Fruit fly (Drosophila melanogaster): ENCODE results near the gene CG5646.

CG5646 gene

dm6 chr3R:27553921-27554320 is 7.2 kb downstream of the CG5646 start (continued):
- no peak for TF ChIP-seq hb (GFP tag; IDR thresholded peaks at IDR 0.05; ENCODE audit: partially characterized antibody)
- no peak for TF ChIP-seq lov (optimal IDR thresholded peaks at IDR 0.05)
- no peak for TF ChIP-seq lov (GFP tag; IDR thresholded peaks at IDR 0.05)
- no peak for TF ChIP-seq CG8944 (GFP tag; optimal IDR thresholded peaks at IDR 0.05)
- peak; percentile 83 for TF ChIP-seq Sox102F (GFP tag; optimal IDR thresholded peaks at IDR 0.05)
- peak; percentile 32; the same call in 1 of the 2 replicates for TF ChIP-seq Ada2b (GFP tag; IDR thresholded peaks at IDR 0.05)
- no peak for TF ChIP-seq CG6272 (GFP tag; IDR thresholded peaks at IDR 0.05)
- TF ChIP-seq HLH3B (GFP tag; IDR thresholded peaks at IDR 0.05) = peak; percentile 59
- TF ChIP-seq HmgD (GFP tag; optimal IDR thresholded peaks at IDR 0.05) = no peak
- TF ChIP-seq CG11456 (GFP tag; IDR thresholded peaks at IDR 0.05) = no peak
- TF ChIP-seq cas (GFP tag; IDR thresholded peaks at IDR 0.05) = no peak
- TF ChIP-seq CG6791 (GFP tag; IDR thresholded peaks at IDR 0.05; ENCODE audit: partially characterized antibody) = no peak
- TF ChIP-seq CG8478 (optimal IDR thresholded peaks at IDR 0.05) = no peak
- TF ChIP-seq Camta (GFP tag; optimal IDR thresholded peaks at IDR 0.05) = peak; percentile 16
- TF ChIP-seq CG15696 (tag; optimal IDR thresholded peaks at IDR 0.05) = no peak
- peak; percentile 62 for TF ChIP-seq nmo (GFP tag; optimal IDR thresholded peaks at IDR 0.05)
- TF ChIP-seq Sry-δ (GFP tag; optimal IDR thresholded peaks at IDR 0.05) = no peak
- no peak for TF ChIP-seq CG10431 (GFP tag; optimal IDR thresholded peaks at IDR 0.05)
- TF ChIP-seq NFAT (GFP tag; IDR thresholded peaks at IDR 0.05) = no peak
- no peak for TF ChIP-seq br (optimal IDR thresholded peaks at IDR 0.05)
- TF ChIP-seq pfk (GFP tag; optimal IDR thresholded peaks at IDR 0.05) = no peak
- TF ChIP-seq CG14014 (GFP tag; IDR thresholded peaks at IDR 0.05) = no peak
- no peak for TF ChIP-seq sob (GFP tag; IDR thresholded peaks at IDR 0.05)
- no peak for TF ChIP-seq tll (GFP tag; optimal IDR thresholded peaks at IDR 0.05)
- peak; percentile 38 for TF ChIP-seq ind (GFP tag; optimal IDR thresholded peaks at IDR 0.05)
- TF ChIP-seq CG2120 (GFP tag; optimal IDR thresholded peaks at IDR 0.05) = no peak
- no peak for TF ChIP-seq CG6854 (GFP tag; optimal IDR thresholded peaks at IDR 0.05)
- no peak for TF ChIP-seq CG17186 (GFP tag; optimal IDR thresholded peaks at IDR 0.05)
- peak; percentile 34 for TF ChIP-seq CG1602 (GFP tag; optimal IDR thresholded peaks at IDR 0.05)
- no peak for TF ChIP-seq Usf (GFP tag; optimal IDR thresholded peaks at IDR 0.05)
- TF ChIP-seq Chrac-16 (GFP tag; optimal IDR thresholded peaks at IDR 0.05) = peak; percentile 35
- no peak for TF ChIP-seq Dek (tag; optimal IDR thresholded peaks at IDR 0.05)
- no peak for TF ChIP-seq BEAF-32 (GFP tag; optimal IDR thresholded peaks at IDR 0.05)
- peak; percentile 75 for TF ChIP-seq Ets65A (GFP tag)
- TF ChIP-seq Aef1 (GFP tag; IDR thresholded peaks at IDR 0.05) = 0 out of 3 replicates have a peak, but pooled peaks have one; percentile 32
- no peak for TF ChIP-seq dati (GFP tag; IDR thresholded peaks at IDR 0.05)
- no peak for TF ChIP-seq p53 (GFP tag; optimal IDR thresholded peaks at IDR 0.05)
- no peak for TF ChIP-seq en (GFP tag; optimal IDR thresholded peaks at IDR 0.05)
- TF ChIP-seq Bgb (GFP tag; IDR thresholded peaks at IDR 0.05; ENCODE audit: partially characterized antibody) = no peak
- no peak for TF ChIP-seq CG11723 (GFP tag; optimal IDR thresholded peaks at IDR 0.05)
- no peak for TF ChIP-seq bigmax (GFP tag; optimal IDR thresholded peaks at IDR 0.05)
- no peak for TF ChIP-seq twi (tag; optimal IDR thresholded peaks at IDR 0.05)
- TF ChIP-seq tx (GFP tag; optimal IDR thresholded peaks at IDR 0.05) = no peak
- TF ChIP-seq nerfin-1 (tag; optimal IDR thresholded peaks at IDR 0.05) = no peak
- TF ChIP-seq D19B (GFP tag; optimal IDR thresholded peaks at IDR 0.05) = no peak
- no peak for TF ChIP-seq CG10147 (GFP tag; optimal IDR thresholded peaks at IDR 0.05)
- TF ChIP-seq Vsx1 (GFP tag; optimal IDR thresholded peaks at IDR 0.05) = no peak
- TF ChIP-seq z (GFP tag; IDR thresholded peaks at IDR 0.05) = no peak; the same call in 2 of the 3 replicates
- TF ChIP-seq CG6683 (GFP tag; optimal IDR thresholded peaks at IDR 0.05) = no peak
- no peak for TF ChIP-seq dan (GFP tag; IDR thresholded peaks at IDR 0.05)
- no peak for TF ChIP-seq tio (GFP tag; optimal IDR thresholded peaks at IDR 0.05)
- no peak for TF ChIP-seq CG18764 (GFP tag; optimal IDR thresholded peaks at IDR 0.05)
- peak; percentile 45 for TF ChIP-seq CG10267 (tag; optimal IDR thresholded peaks at IDR 0.05)

Data from whole organism, embryonic.